Worm (Caenorhabditis elegans) whole organism, early embryonic: Measurements from ENCODE around the gene T19H12.12.

ENCODE experiments used
- B0310.2 ChIP-seq: sonication (generic microtip); optimal IDR thresholded peaks from 2 replicates; lab custom pipeline; 2016; ENCODE audit warnings: mild to moderate bottlenecking, missing genetic modification characterization, missing compliant biosample characterization
- F13C5.2 ChIP-seq: sonication (generic microtip); optimal IDR thresholded peaks from 2 replicates; lab custom pipeline; 2017; ENCODE audit warnings: mild to moderate bottlenecking, missing genetic modification characterization, inconsistent platforms, missing compliant biosample characterization
- aly-1 ChIP-seq: sonication (generic microtip); optimal IDR thresholded peaks from 2 replicates; lab custom pipeline; 2016; ENCODE audit warnings: missing genetic modification characterization, missing compliant biosample characterization
- ama-1 ChIP-seq: fragments of 150-350 bp; optimal IDR thresholded peaks from 2 replicates; lab custom pipeline; 2014
- ceh-13 ChIP-seq: fragments of 200-800 bp; sonication (Bioruptor generic); optimal IDR thresholded peaks from 2 replicates; lab custom pipeline; 2018; ENCODE audit warnings: mild to moderate bottlenecking, missing genetic modification characterization, missing compliant biosample characterization
- ceh-36 ChIP-seq: sonication (generic microtip); optimal IDR thresholded peaks from 2 replicates; lab custom pipeline; 2016; ENCODE audit warnings: missing genetic modification characterization, inconsistent platforms, missing compliant biosample characterization
- ets-7 ChIP-seq: sonication (generic microtip); optimal IDR thresholded peaks from 2 replicates; lab custom pipeline; 2016; ENCODE audit warnings: missing genotype, missing genetic modification characterization, missing compliant biosample characterization
- flt-1 ChIP-seq: fragments of 200-800 bp; sonication (Bioruptor generic); IDR thresholded peaks from 2 replicates; pipeline ENCODE4 v1.3.6; 2022; ENCODE audit warnings: missing genetic modification characterization, missing compliant biosample characterization
- hmbx-1 ChIP-seq: sonication (generic microtip); optimal IDR thresholded peaks from 2 replicates; lab custom pipeline; 2016; ENCODE audit warnings: mild to moderate bottlenecking, missing genetic modification characterization, missing compliant biosample characterization
- hmg-4 ChIP-seq: fragments of 200-800 bp; sonication (Bioruptor generic); optimal IDR thresholded peaks from 2 replicates; lab custom pipeline; 2018; ENCODE audit warnings: mild to moderate bottlenecking, missing genetic modification characterization, missing compliant biosample characterization
- hnd-1 ChIP-seq: sonication (generic microtip); optimal IDR thresholded peaks from 2 replicates; lab custom pipeline; 2016; ENCODE audit warnings: missing genetic modification characterization, missing compliant biosample characterization
- pes-1 ChIP-seq: fragments of 200-800 bp; sonication (Bioruptor generic); IDR thresholded peaks from 2 replicates; pipeline ENCODE4 v1.3.6; 2022; ENCODE audit warnings: missing genetic modification reagents, missing genetic modification characterization, missing compliant biosample characterization
- scrt-1 ChIP-seq: fragments of 200-800 bp; sonication (Bioruptor generic); IDR thresholded peaks from 2 replicates; pipeline ENCODE4 v1.3.6; 2022; ENCODE audit warnings: missing genetic modification characterization, missing compliant biosample characterization
- sea-1 ChIP-seq: fragments of 200-800 bp; sonication (Bioruptor generic); conservative IDR thresholded peaks from 2 replicates; pipeline ENCODE4 v1.3.6; 2022; ENCODE audit warnings: missing genetic modification characterization, missing compliant biosample characterization
- tbx-11 ChIP-seq: fragments of 200-800 bp; sonication (Bioruptor generic); IDR thresholded peaks from 2 replicates; pipeline ENCODE4 v1.3.6; 2022; ENCODE audit warnings: missing genetic modification characterization, missing compliant biosample characterization
- tbx-37 ChIP-seq: fragments of 200-800 bp; sonication (Bioruptor generic); conservative IDR thresholded peaks from 2 replicates; pipeline ENCODE4 v1.3.6; 2022; ENCODE audit warnings: missing genetic modification reagents, missing genetic modification characterization, missing compliant biosample characterization
- tra-4 ChIP-seq: sonication (generic microtip); optimal IDR thresholded peaks from 2 replicates; lab custom pipeline; 2017; ENCODE audit warnings: missing genetic modification characterization, missing compliant biosample characterization

T19H12.12 gene

DNA sequence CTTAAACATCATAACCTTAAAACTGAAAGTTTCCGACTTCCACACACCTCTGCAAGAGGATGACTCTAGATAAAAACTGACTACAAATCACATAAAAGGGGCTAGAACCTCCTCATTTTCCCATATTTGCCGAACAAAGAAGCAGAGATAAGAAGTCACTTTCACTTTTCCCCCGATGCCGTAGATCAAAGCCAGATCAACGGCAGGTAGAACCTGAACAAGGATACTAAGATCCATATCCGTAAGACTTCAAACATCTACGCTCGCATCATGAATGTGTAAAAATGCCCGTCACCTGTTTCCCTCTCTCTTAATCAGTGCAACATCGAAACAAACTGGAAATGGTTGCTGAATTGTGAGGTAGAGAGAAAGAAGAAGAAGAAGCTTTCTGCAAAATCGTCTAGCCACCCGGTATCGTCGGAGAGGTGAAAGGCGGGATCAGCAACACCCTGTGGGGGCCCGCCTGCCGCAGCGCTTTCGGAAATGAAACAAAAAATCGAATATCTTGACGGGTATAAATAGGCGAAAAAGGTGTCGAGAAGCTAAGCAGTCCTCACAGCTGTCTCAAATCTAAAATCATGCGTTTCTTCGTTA lies 34.2 kb downstream of the T19H12.12 start, which contains the start of gene C02E7.6:
Gene C02E7.6, plus strand, starts transcription at position 544 of the 594 bp plus-strand sequence.
- TF ChIP-seq ceh-36 (tag; lab: Kevin White, UChicago) (no peak), tra-4 (tag; lab: Kevin White, UChicago) (no peak), hnd-1 (tag; lab: Kevin White, UChicago) (no peak), ets-7 (no peak), ceh-13 (GFP tag; lab: Kevin White, UChicago) (no peak), scrt-1 (GFP tag; lab: Robert Waterston, UW) (no peak), sea-1 (no peak), aly-1 (tag; lab: Kevin White, UChicago) (no peak), tbx-37 (no peak), F13C5.2 (tag; lab: Kevin White, UChicago) (no peak), B0310.2 (tag; lab: Kevin White, UChicago) (no peak), pes-1 (no peak), ama-1 (lab: Kevin White, UChicago) (no peak), tbx-11 (GFP tag; lab: Robert Waterston, UW) (no peak), flt-1 (GFP tag; lab: Robert Waterston, UW) (no peak), hmg-4 (GFP tag; lab: Kevin White, UChicago) (no peak), hmbx-1 (tag; lab: Kevin White, UChicago) (no peak)

DNA sequence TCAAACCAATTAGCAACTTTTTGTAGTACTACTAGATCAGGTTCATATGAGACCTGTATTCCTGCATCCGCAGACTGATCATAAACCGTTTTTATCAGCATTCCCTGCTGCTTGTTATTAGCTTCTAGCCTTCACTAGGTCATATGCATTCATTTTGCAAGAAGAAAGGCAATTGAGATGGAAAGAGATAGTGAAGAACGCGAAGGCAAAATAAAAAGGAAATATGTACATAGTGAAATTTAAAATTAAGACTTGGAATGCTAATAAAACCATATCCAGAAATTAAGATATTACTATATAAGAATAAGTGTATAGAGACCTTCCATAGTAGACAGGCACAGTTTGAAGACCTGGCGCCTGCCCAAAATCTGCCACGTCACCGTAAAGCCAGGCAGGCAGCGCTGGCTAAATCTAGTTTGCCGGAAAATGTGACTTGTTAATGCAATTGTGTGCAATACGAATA lies 36.1 kb downstream of the T19H12.12 start, which contains the start of the genes C02E7.8 and srh-23:
Gene C02E7.8, minus strand, starts transcription at position 101 of the 463 bp plus-strand sequence.
Gene srh-23, plus strand, starts transcription at position 413 of the 463 bp plus-strand sequence.
- no peak for TF ChIP-seq ets-7
- TF ChIP-seq tra-4 (tag; lab: Kevin White, UChicago): no peak
- no peak for TF ChIP-seq ceh-13 (GFP tag; lab: Kevin White, UChicago)
- TF ChIP-seq hmg-4 (GFP tag; lab: Kevin White, UChicago): no peak
- no peak for TF ChIP-seq tbx-37
- no peak for TF ChIP-seq B0310.2 (tag; lab: Kevin White, UChicago)
- no peak for TF ChIP-seq sea-1
- no peak for TF ChIP-seq tbx-11 (GFP tag; lab: Robert Waterston, UW)
- no peak for TF ChIP-seq F13C5.2 (tag; lab: Kevin White, UChicago)
- no peak for TF ChIP-seq hnd-1 (tag; lab: Kevin White, UChicago)
- TF ChIP-seq pes-1: no peak
- TF ChIP-seq ama-1 (lab: Kevin White, UChicago): no peak
- TF ChIP-seq hmbx-1 (tag; lab: Kevin White, UChicago): no peak
- no peak for TF ChIP-seq aly-1 (tag; lab: Kevin White, UChicago)
- no peak for TF ChIP-seq ceh-36 (tag; lab: Kevin White, UChicago)
- no peak for TF ChIP-seq flt-1 (GFP tag; lab: Robert Waterston, UW)
- no peak for TF ChIP-seq scrt-1 (GFP tag; lab: Robert Waterston, UW)

DNA sequence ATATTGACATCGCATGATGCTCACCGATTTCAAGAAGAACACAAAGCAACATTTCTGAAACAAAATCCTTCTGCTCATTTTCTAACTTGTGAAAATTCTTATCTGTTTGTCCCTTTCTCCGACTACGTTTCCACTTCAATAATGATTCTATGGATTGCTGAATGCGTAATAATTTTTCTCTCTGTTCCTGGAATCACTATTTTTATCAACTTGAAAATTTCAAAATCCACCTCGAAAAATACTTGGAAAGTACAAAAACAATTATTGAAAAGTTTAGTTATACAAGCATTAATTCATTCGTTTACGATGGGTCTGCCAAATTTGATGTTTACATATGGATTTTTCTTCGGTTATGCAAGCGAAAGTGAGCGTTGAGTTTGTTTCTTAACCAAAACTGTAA lies 37.4 kb downstream of the T19H12.12 start, which contains the start of gene srh-22:
Gene srh-22, plus strand, starts transcription at position 301 of the 400 bp plus-strand sequence.
- no peak for TF ChIP-seq aly-1 (tag; lab: Kevin White, UChicago)
- no peak for TF ChIP-seq ceh-36 (tag; lab: Kevin White, UChicago)
- no peak for TF ChIP-seq flt-1 (GFP tag; lab: Robert Waterston, UW)
- TF ChIP-seq tra-4 (tag; lab: Kevin White, UChicago): no peak
- no peak for TF ChIP-seq hnd-1 (tag; lab: Kevin White, UChicago)
- TF ChIP-seq ceh-13 (GFP tag; lab: Kevin White, UChicago): no peak
- no peak for TF ChIP-seq B0310.2 (tag; lab: Kevin White, UChicago)
- no peak for TF ChIP-seq tbx-11 (GFP tag; lab: Robert Waterston, UW)
- TF ChIP-seq ets-7: no peak
- no peak for TF ChIP-seq F13C5.2 (tag; lab: Kevin White, UChicago)
- no peak for TF ChIP-seq tbx-37
- no peak for TF ChIP-seq hmbx-1 (tag; lab: Kevin White, UChicago)
- TF ChIP-seq hmg-4 (GFP tag; lab: Kevin White, UChicago): no peak
- TF ChIP-seq ama-1 (lab: Kevin White, UChicago): no peak

DNA sequence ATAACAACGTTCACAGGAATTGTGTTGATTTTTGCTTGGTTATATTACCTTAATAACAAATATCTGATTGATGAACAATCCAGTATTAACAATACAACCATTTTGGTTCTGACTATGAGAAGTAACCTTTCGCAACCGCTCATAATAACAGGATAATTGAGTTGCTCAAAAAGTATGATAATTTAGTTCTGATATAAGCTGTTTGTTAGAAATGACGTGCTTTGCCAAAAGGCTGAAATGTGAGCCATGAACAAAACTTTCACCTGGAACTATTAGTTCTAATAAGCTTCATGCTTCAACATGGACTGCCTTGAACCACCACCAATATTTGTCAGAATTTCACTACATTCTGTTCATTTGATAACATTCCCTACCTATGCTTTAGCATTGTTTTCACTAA lies 40.0 kb downstream of the T19H12.12 start, which contains the start of gene srh-20:
Gene srh-20, plus strand, starts transcription at position 301 of the 400 bp plus-strand sequence.
- TF ChIP-seq tbx-11 (GFP tag; lab: Robert Waterston, UW) (no peak), hmg-4 (GFP tag; lab: Kevin White, UChicago) (no peak)

DNA sequence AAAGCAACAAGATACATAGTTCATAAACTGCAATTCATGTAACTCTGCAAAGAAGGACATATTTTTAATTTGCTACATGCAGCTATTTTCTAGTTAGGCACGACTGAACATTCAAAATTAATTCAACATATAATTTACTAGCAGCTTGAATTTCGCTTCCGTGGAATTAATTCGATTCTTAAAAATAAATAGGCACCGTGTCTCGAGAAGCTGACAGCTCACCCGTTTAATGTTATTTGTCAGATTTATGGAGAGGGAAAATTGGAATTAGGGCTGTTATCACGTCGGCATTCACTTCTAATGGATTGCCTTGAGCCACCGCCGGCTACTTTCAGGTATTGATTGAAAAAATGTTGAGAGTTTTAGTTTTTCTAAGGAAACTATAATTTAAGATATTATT lies 41.8 kb downstream of the T19H12.12 start, which contains the start of gene srh-21:
Gene srh-21, plus strand, starts transcription at position 301 of the 400 bp plus-strand sequence.
- no peak for TF ChIP-seq scrt-1 (GFP tag; lab: Robert Waterston, UW)
- no peak for TF ChIP-seq aly-1 (tag; lab: Kevin White, UChicago)
- TF ChIP-seq hnd-1 (tag; lab: Kevin White, UChicago): no peak
- no peak for TF ChIP-seq ets-7
- TF ChIP-seq sea-1: no peak
- no peak for TF ChIP-seq ceh-13 (GFP tag; lab: Kevin White, UChicago)
- TF ChIP-seq ceh-36 (tag; lab: Kevin White, UChicago): no peak
- TF ChIP-seq tra-4 (tag; lab: Kevin White, UChicago): no peak
- TF ChIP-seq F13C5.2 (tag; lab: Kevin White, UChicago): no peak
- TF ChIP-seq B0310.2 (tag; lab: Kevin White, UChicago): no peak

DNA sequence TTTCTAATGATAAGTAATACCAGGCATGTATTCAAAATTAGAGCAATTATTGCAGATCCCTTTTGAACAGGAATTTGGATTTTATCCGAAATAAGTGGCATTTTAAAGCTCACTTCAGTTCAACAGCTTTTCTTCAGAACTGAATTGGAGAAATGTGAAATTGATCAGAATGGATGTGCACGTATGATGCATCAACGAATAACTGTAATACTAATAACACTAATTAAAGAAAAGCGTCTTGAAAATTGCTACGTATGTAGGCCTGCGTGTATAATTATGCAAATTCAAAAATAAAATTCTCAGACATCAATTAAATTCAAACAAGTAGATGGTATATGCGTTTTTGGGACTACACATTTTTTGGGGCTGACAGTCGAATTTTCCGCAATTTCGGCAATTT lies 45.3 kb downstream of the T19H12.12 start, which contains the start of gene str-205:
Gene str-205, minus strand, starts transcription at position 101 of the 400 bp plus-strand sequence.
- TF ChIP-seq ceh-36 (tag; lab: Kevin White, UChicago): no peak
- no peak for TF ChIP-seq scrt-1 (GFP tag; lab: Robert Waterston, UW)
- no peak for TF ChIP-seq B0310.2 (tag; lab: Kevin White, UChicago)
- no peak for TF ChIP-seq F13C5.2 (tag; lab: Kevin White, UChicago)
- no peak for TF ChIP-seq tra-4 (tag; lab: Kevin White, UChicago)
- no peak for TF ChIP-seq tbx-37
- no peak for TF ChIP-seq aly-1 (tag; lab: Kevin White, UChicago)
- TF ChIP-seq ama-1 (lab: Kevin White, UChicago): no peak
- no peak for TF ChIP-seq hnd-1 (tag; lab: Kevin White, UChicago)
- no peak for TF ChIP-seq hmg-4 (GFP tag; lab: Kevin White, UChicago)
- TF ChIP-seq sea-1: no peak
- no peak for TF ChIP-seq flt-1 (GFP tag; lab: Robert Waterston, UW)
- TF ChIP-seq pes-1: no peak
- TF ChIP-seq hmbx-1 (tag; lab: Kevin White, UChicago): no peak
- no peak for TF ChIP-seq tbx-11 (GFP tag; lab: Robert Waterston, UW)
- TF ChIP-seq ceh-13 (GFP tag; lab: Kevin White, UChicago): no peak
- no peak for TF ChIP-seq ets-7
